Worm (Caenorhabditis elegans) whole organism, L3 larva: Measurements from ENCODE around the gene hpo-6.

Experiments
- elt-3 ChIP-seq, 3 experiments: fragments of 150-350 bp in 1 of 3; sonication (generic microtip) in 2 of 3; optimal IDR thresholded peaks; 2 replicates in 2 of 3; 4 replicates in 1 of 3; lab custom pipeline; 2014 to 2017; ENCODE audit warnings: missing biosample characterization in 3 of 3, missing genetic modification characterization in 3 of 3
- nhr-28 ChIP-seq: fragments of 150-350 bp; optimal IDR thresholded peaks from 2 replicates; lab custom pipeline; 2014; ENCODE audit warnings: missing biosample characterization, missing genetic modification characterization

ce11 chrIV:1521224-1521623 is 40.8 kb upstream of the hpo-6 start, which contains the start of gene K03H6.4:
- TF ChIP-seq elt-3 (tag; optimal IDR thresholded peaks at IDR 0.05; lab: Kevin White, UChicago) (no peak), nhr-28 (tag; lab: Kevin White, UChicago) (no peak)
